Fruit fly (Drosophila melanogaster): ENCODE data around the gene Dop1R2.

DNA sequence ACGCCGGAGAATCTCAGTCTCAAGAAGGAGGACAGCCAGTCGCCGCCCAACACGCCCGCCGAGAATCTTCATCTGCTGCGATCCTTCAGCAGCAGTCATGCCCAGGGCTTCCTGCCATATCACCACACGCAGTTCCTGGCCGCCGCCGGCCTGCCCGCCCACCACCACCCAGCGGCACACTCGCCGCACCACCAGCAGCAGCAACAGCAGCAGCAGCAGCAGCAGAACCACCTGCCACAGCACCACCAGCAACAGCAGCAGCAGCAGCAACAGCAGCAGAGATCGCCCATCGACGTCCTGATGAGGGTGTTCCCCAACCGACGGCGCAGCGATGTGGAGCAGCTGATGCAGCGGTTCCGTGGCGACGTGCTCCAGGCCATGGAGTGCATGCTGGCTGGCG is 36.0 kb upstream of the Dop1R2 start:
- no peak for TF ChIP-seq pad (GFP tag; optimal IDR thresholded peaks at IDR 0.05)
- no peak for TF ChIP-seq CG7101 (tag; optimal IDR thresholded peaks at IDR 0.05)
- no peak for TF ChIP-seq CG12768 (GFP tag; optimal IDR thresholded peaks at IDR 0.05)
- no peak for TF ChIP-seq ovo (GFP tag; optimal IDR thresholded peaks at IDR 0.05)
- no peak for TF ChIP-seq CG33017 (tag; optimal IDR thresholded peaks at IDR 0.05)
- no peak for TF ChIP-seq Hr96 (GFP tag; optimal IDR thresholded peaks at IDR 0.05)

All from whole organism, adult.